Fruit fly (Drosophila melanogaster): ENCODE measurements around the gene CG13445.

Gene CG13445

DNA sequence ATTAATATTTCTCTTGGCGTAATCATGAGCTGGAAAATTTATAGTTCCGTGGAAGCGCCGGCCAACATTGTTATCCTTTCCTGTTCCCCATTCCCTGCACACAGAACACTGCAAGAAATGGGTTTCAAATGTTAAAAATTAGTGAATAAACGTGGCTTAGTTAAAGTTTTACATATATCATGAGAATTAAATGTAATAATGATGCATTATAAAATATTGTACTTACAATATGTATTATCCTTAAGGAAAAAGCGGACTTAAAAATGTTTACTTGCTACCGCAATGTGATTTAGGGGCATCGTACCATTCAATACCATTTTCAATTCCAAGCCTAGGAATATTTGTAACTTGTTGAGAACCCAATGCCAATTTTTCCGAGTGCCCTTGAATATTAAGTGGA lies 6.6 kb upstream of the CG13445 start (continued):
- TF ChIP-seq BEAF-32 (GFP tag; optimal IDR thresholded peaks at IDR 0.05): no peak
- no peak for TF ChIP-seq CG12104 (GFP tag; optimal IDR thresholded peaks at IDR 0.05)
- peak in 1 of 2 experiments; percentile 36 for TF ChIP-seq eve (GFP tag; optimal IDR thresholded peaks at IDR 0.05)
- no peak for TF ChIP-seq hb (GFP tag; IDR thresholded peaks at IDR 0.05; ENCODE audit: partially characterized antibody)
- TF ChIP-seq CG8924 (tag; optimal IDR thresholded peaks at IDR 0.05): no peak
- no peak for TF ChIP-seq Dad (GFP tag; optimal IDR thresholded peaks at IDR 0.05)
- TF ChIP-seq ken (GFP tag; IDR thresholded peaks at IDR 0.05): no peak
- no peak for TF ChIP-seq CG6791 (GFP tag; IDR thresholded peaks at IDR 0.05; ENCODE audit: partially characterized antibody)
- 0 out of 2 replicates have a peak, but pooled peaks have one; percentile 35 for TF ChIP-seq Xrp1 (GFP tag; IDR thresholded peaks at IDR 0.05)
- TF ChIP-seq dm (GFP tag; optimal IDR thresholded peaks at IDR 0.05): no peak
- TF ChIP-seq CG10366 (GFP tag; IDR thresholded peaks at IDR 0.05): no peak
- TF ChIP-seq shn (GFP tag; optimal IDR thresholded peaks at IDR 0.05): no peak
- no peak for TF ChIP-seq Fer1 (GFP tag; optimal IDR thresholded peaks at IDR 0.05)
- no peak for TF ChIP-seq CG9797 (GFP tag; optimal IDR thresholded peaks at IDR 0.05)
- no peak for TF ChIP-seq ems (GFP tag; optimal IDR thresholded peaks at IDR 0.05)
- TF ChIP-seq abd-A (tag; optimal IDR thresholded peaks at IDR 0.05): no peak
- no peak for TF ChIP-seq CG11504 (tag; optimal IDR thresholded peaks at IDR 0.05)
- TF ChIP-seq sens-2 (GFP tag; IDR thresholded peaks at IDR 0.05): no peak
- TF ChIP-seq CG17829 (tag; optimal IDR thresholded peaks at IDR 0.05): peak; percentile 53
- no peak for TF ChIP-seq caup (GFP tag; optimal IDR thresholded peaks at IDR 0.05; ENCODE audit: severe bottlenecking)
- TF ChIP-seq da (GFP tag; optimal IDR thresholded peaks at IDR 0.05): no peak
- no peak for TF ChIP-seq dpn (GFP tag; optimal IDR thresholded peaks at IDR 0.05)
- no peak for TF ChIP-seq Poxn (GFP tag; IDR thresholded peaks at IDR 0.05)
- no peak for TF ChIP-seq HmgZ (tag; optimal IDR thresholded peaks at IDR 0.05)
- TF ChIP-seq aop (GFP tag; IDR thresholded peaks at IDR 0.05): no peak
- TF ChIP-seq zfh2 (GFP tag; optimal IDR thresholded peaks at IDR 0.05): no peak
- no peak for TF ChIP-seq CG1024 (GFP tag; IDR thresholded peaks at IDR 0.05)
- peak; percentile 29 for TF ChIP-seq CG9727 (GFP tag; optimal IDR thresholded peaks at IDR 0.05)
- TF ChIP-seq en (GFP tag; optimal IDR thresholded peaks at IDR 0.05): no peak
- TF ChIP-seq zf30C (GFP tag; optimal IDR thresholded peaks at IDR 0.05): peak; percentile 75
- no peak for TF ChIP-seq klu (GFP tag; IDR thresholded peaks at IDR 0.05)
- TF ChIP-seq lbe (GFP tag; optimal IDR thresholded peaks at IDR 0.05): no peak
- TF ChIP-seq ato (GFP tag; IDR thresholded peaks at IDR 0.05; ENCODE audit: partially characterized antibody): no peak
- no peak for TF ChIP-seq Sry-δ (GFP tag; optimal IDR thresholded peaks at IDR 0.05)
- no peak for TF ChIP-seq CrebB (tag; optimal IDR thresholded peaks at IDR 0.05)
- TF ChIP-seq CG9215 (GFP tag; IDR thresholded peaks at IDR 0.05): no peak
- TF ChIP-seq CTCF (GFP tag; optimal IDR thresholded peaks at IDR 0.05): no peak
- no peak for TF ChIP-seq Hr3 (GFP tag; optimal IDR thresholded peaks at IDR 0.05)
- peak; percentile 34 for TF ChIP-seq gem (tag; optimal IDR thresholded peaks at IDR 0.05)
- TF ChIP-seq CG17361 (GFP tag; IDR thresholded peaks at IDR 0.05): 0 out of 3 replicates have a peak, but pooled peaks have one; percentile 35
- TF ChIP-seq ERR (GFP tag; optimal IDR thresholded peaks at IDR 0.05): no peak
- no peak for TF ChIP-seq CG7786 (GFP tag; optimal IDR thresholded peaks at IDR 0.05)
- peak; percentile 5 for TF ChIP-seq CG14710 (tag; optimal IDR thresholded peaks at IDR 0.05)
- peak; percentile 64 for TF ChIP-seq dmrt11E (tag; optimal IDR thresholded peaks at IDR 0.05)
- no peak for TF ChIP-seq crc (GFP tag; optimal IDR thresholded peaks at IDR 0.05)
- no peak for TF ChIP-seq trh (GFP tag; optimal IDR thresholded peaks at IDR 0.05)
- TF ChIP-seq CG14050 (GFP tag; IDR thresholded peaks at IDR 0.05): no peak
- no peak for TF ChIP-seq Rx (GFP tag; IDR thresholded peaks at IDR 0.05)
